Worm (Caenorhabditis elegans) whole organism, early embryonic: ENCODE measurements around the gene C23G10.7.

Experiments
- F13C5.2 ChIP-seq: sonication (generic microtip); optimal IDR thresholded peaks from 2 replicates; lab custom pipeline; 2017; ENCODE audit warnings: mild to moderate bottlenecking, missing genetic modification characterization, inconsistent platforms, missing compliant biosample characterization
- aly-1 ChIP-seq: sonication (generic microtip); optimal IDR thresholded peaks from 2 replicates; lab custom pipeline; 2016; ENCODE audit warnings: missing genetic modification characterization, missing compliant biosample characterization
- ama-1 ChIP-seq: fragments of 150-350 bp; optimal IDR thresholded peaks from 2 replicates; lab custom pipeline; 2014
- ceh-13 ChIP-seq: fragments of 200-800 bp; sonication (Bioruptor generic); optimal IDR thresholded peaks from 2 replicates; lab custom pipeline; 2018; ENCODE audit warnings: mild to moderate bottlenecking, missing genetic modification characterization, missing compliant biosample characterization
- ceh-36 ChIP-seq: sonication (generic microtip); optimal IDR thresholded peaks from 2 replicates; lab custom pipeline; 2016; ENCODE audit warnings: missing genetic modification characterization, inconsistent platforms, missing compliant biosample characterization
- ets-7 ChIP-seq: sonication (generic microtip); optimal IDR thresholded peaks from 2 replicates; lab custom pipeline; 2016; ENCODE audit warnings: missing genotype, missing genetic modification characterization, missing compliant biosample characterization
- flt-1 ChIP-seq: fragments of 200-800 bp; sonication (Bioruptor generic); IDR thresholded peaks from 2 replicates; pipeline ENCODE4 v1.3.6; 2022; ENCODE audit warnings: missing genetic modification characterization, missing compliant biosample characterization
- hnd-1 ChIP-seq: sonication (generic microtip); optimal IDR thresholded peaks from 2 replicates; lab custom pipeline; 2016; ENCODE audit warnings: missing genetic modification characterization, missing compliant biosample characterization
- pes-1 ChIP-seq: fragments of 200-800 bp; sonication (Bioruptor generic); IDR thresholded peaks from 2 replicates; pipeline ENCODE4 v1.3.6; 2022; ENCODE audit warnings: missing genetic modification reagents, missing genetic modification characterization, missing compliant biosample characterization
- scrt-1 ChIP-seq: fragments of 200-800 bp; sonication (Bioruptor generic); IDR thresholded peaks from 2 replicates; pipeline ENCODE4 v1.3.6; 2022; ENCODE audit warnings: missing genetic modification characterization, missing compliant biosample characterization
- sea-1 ChIP-seq: fragments of 200-800 bp; sonication (Bioruptor generic); conservative IDR thresholded peaks from 2 replicates; pipeline ENCODE4 v1.3.6; 2022; ENCODE audit warnings: missing genetic modification characterization, missing compliant biosample characterization
- tbx-11 ChIP-seq: fragments of 200-800 bp; sonication (Bioruptor generic); IDR thresholded peaks from 2 replicates; pipeline ENCODE4 v1.3.6; 2022; ENCODE audit warnings: missing genetic modification characterization, missing compliant biosample characterization
- tbx-37 ChIP-seq: fragments of 200-800 bp; sonication (Bioruptor generic); conservative IDR thresholded peaks from 2 replicates; pipeline ENCODE4 v1.3.6; 2022; ENCODE audit warnings: missing genetic modification reagents, missing genetic modification characterization, missing compliant biosample characterization
- tra-4 ChIP-seq: sonication (generic microtip); optimal IDR thresholded peaks from 2 replicates; lab custom pipeline; 2017; ENCODE audit warnings: missing genetic modification characterization, missing compliant biosample characterization

DNA sequence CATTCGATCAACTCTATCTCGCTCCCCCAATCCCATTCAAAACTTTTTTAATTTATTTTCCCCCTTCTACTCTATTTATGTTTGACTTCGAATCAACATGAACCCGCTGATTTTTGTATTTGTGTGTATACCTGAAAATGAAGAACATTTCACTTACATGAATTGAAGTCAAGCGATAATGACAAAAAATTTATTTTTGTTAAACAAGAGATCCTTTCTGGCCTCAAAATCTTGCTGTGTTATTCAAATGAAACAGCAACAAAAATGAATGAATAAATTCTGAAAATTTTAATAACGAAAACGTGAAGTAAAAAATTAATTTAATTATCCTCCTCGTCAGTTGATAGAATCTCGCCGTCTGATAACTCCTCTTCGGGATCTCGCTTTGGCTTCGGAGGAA is 4.2 kb upstream of the C23G10.7 start:
- no peak for TF ChIP-seq flt-1
- no peak for TF ChIP-seq pes-1 (GFP tag; lab: Robert Waterston, UW)
- TF ChIP-seq tra-4 (tag; lab: Kevin White, UChicago), result no peak
- TF ChIP-seq tbx-11, result no peak
- TF ChIP-seq aly-1, result no peak
- TF ChIP-seq scrt-1 (GFP tag; lab: Robert Waterston, UW), result no peak
- TF ChIP-seq ceh-13, result no peak
- TF ChIP-seq sea-1 (GFP tag; lab: Robert Waterston, UW), result no peak
- TF ChIP-seq ama-1, result no peak
- TF ChIP-seq tbx-37 (GFP tag; lab: Robert Waterston, UW), result no peak
- no peak for TF ChIP-seq ets-7 (tag; lab: Kevin White, UChicago)
- no peak for TF ChIP-seq hnd-1
- no peak for TF ChIP-seq ceh-36 (tag; lab: Kevin White, UChicago)
- no peak for TF ChIP-seq F13C5.2 (tag; lab: Kevin White, UChicago)
